Worm (Caenorhabditis elegans): Measurements from ENCODE around the gene srd-25.

Gene srd-25

ce11 chrV:7651757-7652156 is 19.9 kb downstream of the srd-25 start, which contains the start of gene srh-234:
Gene srh-234 (minus strand): TSS chrV:7651857.
- TF ChIP-seq cog-1 (tag; optimal IDR thresholded peaks at IDR 0.05): no peak
- no peak for TF ChIP-seq ztf-23 (GFP tag; IDR thresholded peaks at IDR 0.05)
- no peak for TF ChIP-seq tab-1 (GFP tag; IDR thresholded peaks at IDR 0.05)
- TF ChIP-seq ztf-29 (GFP tag; IDR thresholded peaks at IDR 0.05): no peak
- no peak for TF ChIP-seq klf-2 (GFP tag; conservative IDR thresholded peaks at IDR 0.05)
- TF ChIP-seq ref-1 (GFP tag; conservative IDR thresholded peaks at IDR 0.05): no peak
- TF ChIP-seq flt-1 (GFP tag; IDR thresholded peaks at IDR 0.05): no peak
- no peak for TF ChIP-seq T22C8.4 (GFP tag; IDR thresholded peaks at IDR 0.05)
- no peak for TF ChIP-seq med-1 (GFP tag; optimal IDR thresholded peaks at IDR 0.05; ENCODE audit: insufficient read depth)

- TF ChIP-seq ztf-23 (GFP tag; IDR thresholded peaks at IDR 0.05): no peak
- TF ChIP-seq ztf-29 (GFP tag; IDR thresholded peaks at IDR 0.05): no peak
- TF ChIP-seq tab-1 (GFP tag; IDR thresholded peaks at IDR 0.05): no peak
- TF ChIP-seq T22C8.4 (GFP tag; IDR thresholded peaks at IDR 0.05): no peak
- TF ChIP-seq med-1 (GFP tag; optimal IDR thresholded peaks at IDR 0.05; ENCODE audit: insufficient read depth): no peak
- TF ChIP-seq cog-1 (tag; optimal IDR thresholded peaks at IDR 0.05): no peak
- no peak for TF ChIP-seq flt-1 (GFP tag; IDR thresholded peaks at IDR 0.05)
- TF ChIP-seq klf-2 (GFP tag; conservative IDR thresholded peaks at IDR 0.05): no peak
- no peak for TF ChIP-seq ref-1 (GFP tag; conservative IDR thresholded peaks at IDR 0.05)
These were observed 21.7 kb downstream of the srd-25 start, which contains the start of gene srh-200 for ce11 chrV:7653567-7653966. Gene srh-200 (minus strand): TSS chrV:7653667.

ce11 chrV:7667940-7668339 is 36.1 kb downstream of the srd-25 start, which contains the start of gene C12D5.5:
Gene C12D5.5 (plus strand): TSS chrV:7668240.
- no peak for TF ChIP-seq T22C8.4 (GFP tag; IDR thresholded peaks at IDR 0.05)
- no peak for TF ChIP-seq ztf-29 (GFP tag; IDR thresholded peaks at IDR 0.05)
- no peak for TF ChIP-seq med-1 (GFP tag; optimal IDR thresholded peaks at IDR 0.05; ENCODE audit: insufficient read depth)
- TF ChIP-seq flt-1 (GFP tag; IDR thresholded peaks at IDR 0.05): no peak
- no peak for TF ChIP-seq cog-1 (tag; optimal IDR thresholded peaks at IDR 0.05)
- TF ChIP-seq klf-2 (GFP tag; conservative IDR thresholded peaks at IDR 0.05): no peak
- TF ChIP-seq tab-1 (GFP tag; IDR thresholded peaks at IDR 0.05): no peak
- TF ChIP-seq ztf-23 (GFP tag; IDR thresholded peaks at IDR 0.05): no peak
- no peak for TF ChIP-seq ref-1 (GFP tag; conservative IDR thresholded peaks at IDR 0.05)

ce11 chrV:7672258-7672657 is 40.4 kb downstream of the srd-25 start, which contains the start of gene C12D5.4:
Gene C12D5.4 (plus strand): TSS chrV:7672558.
- TF ChIP-seq tab-1 (GFP tag; IDR thresholded peaks at IDR 0.05) (no peak), klf-2 (GFP tag; conservative IDR thresholded peaks at IDR 0.05) (no peak), ref-1 (GFP tag; conservative IDR thresholded peaks at IDR 0.05) (no peak), ztf-23 (GFP tag; IDR thresholded peaks at IDR 0.05) (no peak), ztf-29 (GFP tag; IDR thresholded peaks at IDR 0.05) (no peak), med-1 (GFP tag; optimal IDR thresholded peaks at IDR 0.05; ENCODE audit: insufficient read depth) (no peak)

- TF ChIP-seq T22C8.4 (GFP tag; IDR thresholded peaks at IDR 0.05) (no peak), klf-2 (GFP tag; conservative IDR thresholded peaks at IDR 0.05) (no peak)
These were observed 44.1 kb downstream of the srd-25 start, which contains the start of gene C12D5.3 for ce11 chrV:7675904-7676303. Gene C12D5.3 (plus strand): TSS chrV:7676204.

ce11 chrV:7681388-7681787 is 49.6 kb downstream of the srd-25 start, which contains the start of gene cyp-33A1:
Gene cyp-33A1 (minus strand): TSS chrV:7681459.
- TF ChIP-seq ref-1 (GFP tag; conservative IDR thresholded peaks at IDR 0.05) (no peak), klf-2 (GFP tag; conservative IDR thresholded peaks at IDR 0.05) (no peak), ztf-23 (GFP tag; IDR thresholded peaks at IDR 0.05) (no peak), ztf-29 (GFP tag; IDR thresholded peaks at IDR 0.05) (no peak), med-1 (GFP tag; optimal IDR thresholded peaks at IDR 0.05; ENCODE audit: insufficient read depth) (no peak), tab-1 (GFP tag; IDR thresholded peaks at IDR 0.05) (no peak), cog-1 (tag; optimal IDR thresholded peaks at IDR 0.05) (no peak), flt-1 (GFP tag; IDR thresholded peaks at IDR 0.05) (no peak)

Data from whole organism, midembryonic.